Fruit fly (Drosophila melanogaster) whole organism, wandering third instar larva: ENCODE data around the gene CG43133.
A peak's percentile ranks its signal among the peaks of the same experiment; 100 is the strongest.

ENCODE experiments used
- Abd-B ChIP-seq: fragments of >200 bp; optimal IDR thresholded peaks from 2 replicates; lab custom pipeline; 2017; ENCODE audit warnings: missing biosample characterization, missing genetic modification characterization
- CG9705 ChIP-seq: fragments of 200-800 bp; sonication (Bioruptor generic); optimal IDR thresholded peaks from 2 replicates; lab custom pipeline; 2018; ENCODE audit warnings: missing biosample characterization, mild to moderate bottlenecking, missing genetic modification characterization
- Dfd ChIP-seq: fragments of >200 bp; optimal IDR thresholded peaks from 2 replicates; lab custom pipeline; 2017; ENCODE audit warnings: missing biosample characterization, missing genetic modification characterization
- Dif ChIP-seq: fragments of 200-275, 200-300 bp; sonication (Bioruptor generic); optimal IDR thresholded peaks from 2 replicates; lab custom pipeline; 2018; ENCODE audit warnings: missing biosample characterization, missing genetic modification characterization; ENCODE audit not compliant: partially characterized antibody
- GATAd ChIP-seq: sonication (Bioruptor generic); optimal IDR thresholded peaks from 2 replicates; lab custom pipeline; 2016; ENCODE audit warnings: missing biosample characterization, missing genetic modification characterization
- HLH106 ChIP-seq: fragments of 200-800 bp; optimal IDR thresholded peaks from 3 replicates; lab custom pipeline; 2019; ENCODE audit warnings: missing biosample characterization, mild to moderate bottlenecking, missing genetic modification characterization, moderate library complexity
- Hnf4 ChIP-seq: fragments of 200-800 bp; sonication (Bioruptor generic); optimal IDR thresholded peaks from 2 replicates; lab custom pipeline; 2016; ENCODE audit warnings: missing biosample characterization, mild to moderate bottlenecking, missing genetic modification characterization
- Hr78 ChIP-seq: fragments of >200 bp; optimal IDR thresholded peaks from 2 replicates; lab custom pipeline; 2017; ENCODE audit warnings: missing biosample characterization, missing genetic modification characterization
- Jra ChIP-seq: sonication (Bioruptor generic); optimal IDR thresholded peaks from 2 replicates; lab custom pipeline; 2016; ENCODE audit warnings: missing biosample characterization, missing genetic modification characterization
- Mio ChIP-seq: sonication (Bioruptor generic); optimal IDR thresholded peaks from 2 replicates; lab custom pipeline; 2016; ENCODE audit warnings: missing biosample characterization, missing genetic modification characterization
- Myc ChIP-seq: fragments of >200 bp; optimal IDR thresholded peaks from 2 replicates; lab custom pipeline; 2017
- N ChIP-seq: fragments of >200 bp; optimal IDR thresholded peaks from 2 replicates; lab custom pipeline; 2018; ENCODE audit warnings: missing biosample characterization, missing external identifiers, missing genetic modification characterization
- OdsH ChIP-seq: fragments of 200-800 bp; sonication (Bioruptor generic); optimal IDR thresholded peaks from 2 replicates; lab custom pipeline; 2016; ENCODE audit warnings: missing biosample characterization, mild to moderate bottlenecking, missing genetic modification characterization
- Rel ChIP-seq, 2 experiments: fragments of 200-800 bp; sonication (Bioruptor generic) in 1 of 2; optimal IDR thresholded peaks; 2 replicates in 1 of 2; 3 replicates in 1 of 2; lab custom pipeline; 2016 to 2019; ENCODE audit warnings: mild to moderate bottlenecking in 2 of 2, missing biosample characterization in 2 of 2, missing genetic modification characterization in 2 of 2, moderate library complexity in 1 of 2
- Sp1 ChIP-seq: fragments of 200-800 bp; sonication (Bioruptor generic); optimal IDR thresholded peaks from 3 replicates; lab custom pipeline; 2019; ENCODE audit warnings: missing biosample characterization, mild to moderate bottlenecking, missing genetic modification characterization, moderate library complexity
- Vsx2 ChIP-seq: fragments of 200-300, 225-300 bp; sonication (Bioruptor generic); optimal IDR thresholded peaks from 2 replicates; lab custom pipeline; 2018; ENCODE audit warnings: missing biosample characterization, missing genetic modification characterization; ENCODE audit not compliant: partially characterized antibody
- br ChIP-seq: fragments of 200-800 bp; sonication (Bioruptor generic); optimal IDR thresholded peaks from 2 replicates; lab custom pipeline; 2016; ENCODE audit warnings: missing biosample characterization, missing genetic modification characterization
- brk ChIP-seq: fragments of 200-800 bp; sonication (Bioruptor generic); optimal IDR thresholded peaks from 2 replicates; lab custom pipeline; 2016; ENCODE audit warnings: missing biosample characterization, mild to moderate bottlenecking, missing genetic modification characterization
- dl ChIP-seq, 2 experiments: fragments of 175-275, 200-275 bp in 1 of 2; fragments of 200-275 bp in 1 of 2; sonication (Bioruptor generic); optimal IDR thresholded peaks; lab custom pipeline; 2018; ENCODE audit warnings: mild to moderate bottlenecking in 2 of 2, missing biosample characterization in 2 of 2, missing genetic modification characterization in 2 of 2, moderate library complexity in 2 of 2; ENCODE audit not compliant: partially characterized antibody in 2 of 2, insufficient read depth in 1 of 2
- dmrt93B ChIP-seq: fragments of 200-800 bp; sonication (Bioruptor generic); optimal IDR thresholded peaks from 2 replicates; lab custom pipeline; 2018; ENCODE audit warnings: missing biosample characterization, mild to moderate bottlenecking, missing genetic modification characterization
- dsf ChIP-seq: sonication (Bioruptor generic); optimal IDR thresholded peaks from 2 replicates; lab custom pipeline; 2016; ENCODE audit warnings: missing biosample characterization, missing genetic modification characterization, borderline replicate concordance
- ey ChIP-seq: fragments of 200-800 bp; sonication (Bioruptor generic); optimal IDR thresholded peaks from 2 replicates; lab custom pipeline; 2016; ENCODE audit warnings: missing biosample characterization, missing genetic modification characterization
- foxo ChIP-seq, 2 experiments: fragments of 200-800 bp; sonication (Bioruptor generic); optimal IDR thresholded peaks; 2 replicates in 1 of 2; 3 replicates in 1 of 2; lab custom pipeline; 2016 to 2017; ENCODE audit warnings: missing biosample characterization in 2 of 2, missing genetic modification characterization in 2 of 2
- fru ChIP-seq: fragments of 200-800 bp; sonication (Bioruptor generic); optimal IDR thresholded peaks from 3 replicates; lab custom pipeline; 2016; ENCODE audit warnings: missing biosample characterization, mild to moderate bottlenecking, missing genetic modification characterization
- h ChIP-seq: fragments of 200-800 bp; sonication (Bioruptor generic); optimal IDR thresholded peaks from 3 replicates; lab custom pipeline; 2016; ENCODE audit warnings: missing biosample characterization, mild to moderate bottlenecking, missing genetic modification characterization
- jim ChIP-seq: fragments of 175-275, 200-325 bp; sonication (Bioruptor generic); optimal IDR thresholded peaks from 2 replicates; lab custom pipeline; 2016; ENCODE audit warnings: missing biosample characterization, mild to moderate bottlenecking, missing genetic modification characterization
- lola ChIP-seq: fragments of >200 bp; optimal IDR thresholded peaks from 2 replicates; lab custom pipeline; 2017; ENCODE audit warnings: missing biosample characterization, missing genetic modification characterization
- pan ChIP-seq: fragments of >200 bp; optimal IDR thresholded peaks from 2 replicates; lab custom pipeline; 2017
- psq ChIP-seq: fragments of 200-800 bp; sonication (Bioruptor generic); optimal IDR thresholded peaks from 3 replicates; lab custom pipeline; 2017; ENCODE audit warnings: missing biosample characterization, mild to moderate bottlenecking, missing genetic modification characterization, moderate library complexity
- rgr ChIP-seq: fragments of 200-800 bp; sonication (Bioruptor generic); optimal IDR thresholded peaks from 3 replicates; lab custom pipeline; 2016; ENCODE audit warnings: missing biosample characterization, mild to moderate bottlenecking, missing genetic modification characterization
- sage ChIP-seq: fragments of 200-800 bp; sonication (Bioruptor generic); optimal IDR thresholded peaks from 2 replicates; lab custom pipeline; 2016; ENCODE audit warnings: missing biosample characterization, mild to moderate bottlenecking, missing genetic modification characterization
- sv ChIP-seq: fragments of 200-800 bp; sonication (Bioruptor generic); optimal IDR thresholded peaks from 3 replicates; lab custom pipeline; 2016; ENCODE audit warnings: missing biosample characterization, missing genetic modification characterization
- tai ChIP-seq: sonication (Bioruptor generic); optimal IDR thresholded peaks from 2 replicates; lab custom pipeline; 2016; ENCODE audit warnings: missing biosample characterization, missing genetic modification characterization
- usp ChIP-seq: fragments of >200 bp; optimal IDR thresholded peaks from 2 replicates; lab custom pipeline; 2017; ENCODE audit warnings: missing biosample characterization, missing genetic modification characterization
- woc ChIP-seq: sonication (Bioruptor generic); optimal IDR thresholded peaks from 2 replicates; lab custom pipeline; 2016; ENCODE audit warnings: missing biosample characterization, mild to moderate bottlenecking, missing genetic modification characterization

CG43133 gene

dm6 chrX:18138297-18138696 lies 8.3 kb upstream of the CG43133 start, which contains the start of gene CG43229:
CG43229 (plus strand) TSS chrX:18138542.
- TF ChIP-seq usp (GFP tag; lab: Kevin White, UChicago) = no peak

- TF ChIP-seq sv (no peak), ey (GFP tag; lab: Kevin White, UChicago) (no peak), N (GFP tag; lab: Kevin White, UChicago) (peak; percentile 85), Dfd (GFP tag; lab: Kevin White, UChicago) (no peak), Jra (GFP tag; lab: Kevin White, UChicago) (no peak), rgr (GFP tag; lab: Kevin White, UChicago) (no peak), Hr78 (no peak), Abd-B (GFP tag; lab: Kevin White, UChicago) (peak; percentile 21), psq (peak; percentile 41), fru (GFP tag; lab: Kevin White, UChicago) (peak; percentile 1), Dif (GFP tag; lab: Kevin White, UChicago) (no peak), Rel (GFP tag; optimal IDR thresholded peaks at IDR 0.05; lab: Kevin White, UChicago) (no peak), Rel (tag; optimal IDR thresholded peaks at IDR 0.05; lab: Kevin White, UChicago) (no peak), br (GFP tag; lab: Kevin White, UChicago) (no peak), OdsH (no peak), usp (GFP tag; lab: Kevin White, UChicago) (no peak), tai (GFP tag; lab: Kevin White, UChicago) (no peak), brk (GFP tag; lab: Kevin White, UChicago) (no peak), jim (no peak), dsf (GFP tag; lab: Kevin White, UChicago) (no peak), h (GFP tag; lab: Kevin White, UChicago) (no peak), dl (GFP tag; optimal IDR thresholded peaks at IDR 0.05; lab: Kevin White, UChicago; ENCODE audit: insufficient read depth in 1 of 2, partially characterized antibody in 2 of 2) (no peak), dmrt93B (GFP tag; lab: Kevin White, UChicago) (no peak), lola (peak; percentile 38), CG9705 (no peak), Sp1 (GFP tag; lab: Kevin White, UChicago) (no peak), pan (lab: Kevin White, UChicago) (no peak), Vsx2 (no peak), foxo (GFP tag; optimal IDR thresholded peaks at IDR 0.05; lab: Kevin White, UChicago) (peak in 1 of 2 experiments; percentile 2), Mio (GFP tag; lab: Kevin White, UChicago) (no peak), Hnf4 (no peak)
- TF ChIP-seq, all 38 proteins: peak for 6
Observed at dm6 chrX:18136910-18137849, 7.2 kb upstream of the CG43133 start, which contains the start of gene ari-1. ari-1 (minus strand) TSS chrX:18137784.

dm6 chrX:18136059-18136458 lies 6.1 kb upstream of the CG43133 start:
- TF ChIP-seq foxo (GFP tag; optimal IDR thresholded peaks at IDR 0.05; lab: Kevin White, UChicago) (peak in 1 of 2 experiments; percentile 26), Myc (no peak), h (GFP tag; lab: Kevin White, UChicago) (peak; percentile 0)

- TF ChIP-seq tai (GFP tag; lab: Kevin White, UChicago) = no peak
- TF ChIP-seq Mio (GFP tag; lab: Kevin White, UChicago) = no peak
- TF ChIP-seq Dif (GFP tag; lab: Kevin White, UChicago) = no peak
- TF ChIP-seq HLH106 (tag; lab: Kevin White, UChicago) = no peak
- no peak for TF ChIP-seq psq
- no peak for TF ChIP-seq sv
- no peak for TF ChIP-seq woc (GFP tag; lab: Kevin White, UChicago)
- TF ChIP-seq GATAd (GFP tag; lab: Kevin White, UChicago) = no peak
- no peak for TF ChIP-seq Dfd (GFP tag; lab: Kevin White, UChicago)
- no peak for TF ChIP-seq N (GFP tag; lab: Kevin White, UChicago)
- no peak for TF ChIP-seq ey (GFP tag; lab: Kevin White, UChicago)
- no peak for TF ChIP-seq sage (GFP tag; lab: Kevin White, UChicago)
- TF ChIP-seq Myc = no peak
- no peak for TF ChIP-seq Vsx2
- no peak for TF ChIP-seq fru (GFP tag; lab: Kevin White, UChicago)
- TF ChIP-seq Abd-B (GFP tag; lab: Kevin White, UChicago) = no peak
- no peak for TF ChIP-seq CG9705
- TF ChIP-seq, all 38 proteins: peak for 0
Observed at dm6 chrX:18129297-18129696, 681 bp downstream of the CG43133 start.
